Worm (Caenorhabditis elegans) whole organism, L2 larva: ENCODE results near the gene K08F4.3.

Source experiments
- alr-1 ChIP-seq: fragments of 150-350 bp; optimal IDR thresholded peaks from 2 replicates; lab custom pipeline; 2014; ENCODE audit warnings: missing biosample characterization, missing genetic modification characterization
- ama-1 ChIP-seq: fragments of 150-350 bp; optimal IDR thresholded peaks from 2 replicates; lab custom pipeline; 2018; ENCODE audit warnings: inconsistent platforms
- blmp-1 ChIP-seq: sonication (generic microtip); optimal IDR thresholded peaks from 2 replicates; lab custom pipeline; 2017; ENCODE audit warnings: missing genetic modification characterization, mild to moderate bottlenecking, missing compliant biosample characterization, antibody characterized with exemption, moderate library complexity; ENCODE audit not compliant: insufficient read depth
- ceh-82 ChIP-seq: fragments of 150-350 bp; optimal IDR thresholded peaks from 2 replicates; lab custom pipeline; 2014; ENCODE audit warnings: missing biosample characterization, missing genetic modification characterization
- egl-27 ChIP-seq: sonication (generic microtip); optimal IDR thresholded peaks from 3 replicates; lab custom pipeline; 2017; ENCODE audit warnings: missing biosample characterization, missing genetic modification reagents, missing genetic modification characterization
- elt-1 ChIP-seq: fragments of 150-350 bp; optimal IDR thresholded peaks from 2 replicates; lab custom pipeline; 2014; ENCODE audit warnings: missing biosample characterization, missing genetic modification characterization
- lin-11 ChIP-seq: fragments of 150-350 bp; sonication (generic microtip); optimal IDR thresholded peaks from 2 replicates; lab custom pipeline; 2014; ENCODE audit warnings: missing biosample characterization, missing genetic modification characterization, inconsistent platforms, mixed read lengths
- lin-39 ChIP-seq: fragments of 150-350 bp; optimal IDR thresholded peaks from 2 replicates; lab custom pipeline; 2014; ENCODE audit warnings: missing biosample characterization, missing genetic modification reagents, missing genetic modification characterization
- lsy-2 ChIP-seq, 2 experiments: fragments of 150-350 bp in 1 of 2; sonication (generic microtip) in 1 of 2; optimal IDR thresholded peaks; 2 replicates each; lab custom pipeline; 2014 to 2017; ENCODE audit warnings: missing biosample characterization in 2 of 2, missing genetic modification characterization in 2 of 2
- nhr-10 ChIP-seq: sonication (generic microtip); optimal IDR thresholded peaks from 2 replicates; lab custom pipeline; 2017; ENCODE audit warnings: missing biosample characterization, missing genetic modification characterization
- nhr-237 ChIP-seq: fragments of 150-350 bp; optimal IDR thresholded peaks from 2 replicates; lab custom pipeline; 2014; ENCODE audit warnings: missing biosample characterization, missing genetic modification characterization
- nhr-25 ChIP-seq: fragments of 150-350 bp; sonication (generic microtip); optimal IDR thresholded peaks from 3 replicates; lab custom pipeline; 2014; ENCODE audit warnings: missing biosample characterization, missing genetic modification characterization
- unc-55 ChIP-seq: fragments of 150-350 bp; sonication (generic microtip); optimal IDR thresholded peaks from 3 replicates; lab custom pipeline; 2014; ENCODE audit warnings: missing biosample characterization, missing genetic modification reagents, missing genetic modification characterization
- unc-62 ChIP-seq: fragments of 150-350 bp; optimal IDR thresholded peaks from 2 replicates; lab custom pipeline; 2014; ENCODE audit warnings: missing biosample characterization, missing genetic modification reagents, missing genetic modification characterization

ce11 chrIV:10080816-10081215, 48.2 kb upstream of the K08F4.3 start, which contains the start of gene W01B6.6:
- no peak for TF ChIP-seq blmp-1 (tag; lab: Kevin White, UChicago)
- TF ChIP-seq alr-1 (tag; lab: Kevin White, UChicago), result no peak
- no peak for TF ChIP-seq egl-27
- no peak for TF ChIP-seq nhr-25 (tag; lab: Kevin White, UChicago)
- no peak for TF ChIP-seq nhr-10 (tag; lab: Kevin White, UChicago)
- no peak for TF ChIP-seq ama-1 (lab: Kevin White, UChicago)
- no peak for TF ChIP-seq elt-1 (tag; lab: Kevin White, UChicago)
- no peak for TF ChIP-seq lin-39 (tag; lab: Kevin White, UChicago)
- TF ChIP-seq unc-55 (GFP tag; lab: Kevin White, UChicago), result no peak
- TF ChIP-seq lsy-2 (tag; optimal IDR thresholded peaks at IDR 0.05; lab: Kevin White, UChicago), result no peak
- no peak for TF ChIP-seq unc-62 (GFP tag; lab: Kevin White, UChicago)
- TF ChIP-seq nhr-237 (tag; lab: Kevin White, UChicago), result no peak
- TF ChIP-seq ceh-82, result no peak
- no peak for TF ChIP-seq lin-11
